Fruit fly (Drosophila melanogaster): Measurements from ENCODE around the gene CG43133.

Gene CG43133

dm6 chrX:18085470-18085797, 44.5 kb downstream of the CG43133 start, which contains the start of gene Ada3 (continued):
- TF ChIP-seq Neu2 (GFP tag; optimal IDR thresholded peaks at IDR 0.05; ENCODE audit: borderline replicate concordance) (no peak), CG15479 (GFP tag; optimal IDR thresholded peaks at IDR 0.05) (no peak), CG14441 (GFP tag; IDR thresholded peaks at IDR 0.05) (peak; percentile 54; the same call in 1 of the 2 replicates), CG34224 (GFP tag; IDR thresholded peaks at IDR 0.05; ENCODE audit: partially characterized antibody) (no peak), CG9797 (GFP tag; optimal IDR thresholded peaks at IDR 0.05) (peak; percentile 74), ac (GFP tag; optimal IDR thresholded peaks at IDR 0.05) (no peak), nerfin-1 (tag; optimal IDR thresholded peaks at IDR 0.05) (peak; percentile 67), hb (GFP tag; IDR thresholded peaks at IDR 0.05; ENCODE audit: partially characterized antibody) (no peak), Lim3 (GFP tag; IDR thresholded peaks at IDR 0.05) (no peak), CG17328 (GFP tag; IDR thresholded peaks at IDR 0.05) (peak; percentile 67), eve (GFP tag; optimal IDR thresholded peaks at IDR 0.05) (no peak), CG17802 (tag; optimal IDR thresholded peaks at IDR 0.05) (no peak), CG33557 (GFP tag; optimal IDR thresholded peaks at IDR 0.05) (peak; percentile 35), CG7271 (tag; optimal IDR thresholded peaks at IDR 0.05) (no peak), CG9876 (GFP tag; optimal IDR thresholded peaks at IDR 0.05) (peak; percentile 37), eyg (GFP tag; optimal IDR thresholded peaks at IDR 0.05) (peak; percentile 63), lmd (GFP tag; IDR thresholded peaks at IDR 0.05) (peak; percentile 80), HmgD (GFP tag; optimal IDR thresholded peaks at IDR 0.05) (no peak), gfzf (GFP tag; optimal IDR thresholded peaks at IDR 0.05) (peak; percentile 78), CG4820 (GFP tag; optimal IDR thresholded peaks at IDR 0.05) (peak; percentile 68), nau (GFP tag; optimal IDR thresholded peaks at IDR 0.05) (peak; percentile 44), sens (GFP tag) (peak; percentile 97), CG12744 (GFP tag; optimal IDR thresholded peaks at IDR 0.05) (peak; percentile 58), row (GFP tag; IDR thresholded peaks at IDR 0.05) (peak; percentile 88), CG18599 (GFP tag; optimal IDR thresholded peaks at IDR 0.05) (peak; percentile 76), CG12299 (tag; optimal IDR thresholded peaks at IDR 0.05) (peak; percentile 31), CTCF (GFP tag; optimal IDR thresholded peaks at IDR 0.05) (no peak), Meics (GFP tag; optimal IDR thresholded peaks at IDR 0.05) (peak; percentile 75), Dref (GFP tag; IDR thresholded peaks at IDR 0.05) (no peak), sqz (GFP tag; optimal IDR thresholded peaks at IDR 0.05) (peak; percentile 34), Fer1 (GFP tag; optimal IDR thresholded peaks at IDR 0.05) (peak; percentile 74), CG14710 (tag; optimal IDR thresholded peaks at IDR 0.05) (peak; percentile 74), prd (optimal IDR thresholded peaks at IDR 0.05) (no peak), prd (GFP tag; IDR thresholded peaks at IDR 0.05) (peak; percentile 71), CG11247 (GFP tag; IDR thresholded peaks at IDR 0.05) (peak; percentile 53; the same call in 1 of the 2 replicates), CG30020 (tag; optimal IDR thresholded peaks at IDR 0.05) (peak; percentile 69), Sox102F (GFP tag; optimal IDR thresholded peaks at IDR 0.05) (peak; percentile 70), pnt (GFP tag; optimal IDR thresholded peaks at IDR 0.05) (peak; percentile 82), z (GFP tag; IDR thresholded peaks at IDR 0.05) (no peak), CG6654 (GFP tag; optimal IDR thresholded peaks at IDR 0.05) (no peak), crp (GFP tag; optimal IDR thresholded peaks at IDR 0.05) (peak in 1 of 2 experiments; percentile 34), jigr1 (GFP tag; IDR thresholded peaks at IDR 0.05) (no peak), bab2 (GFP tag; optimal IDR thresholded peaks at IDR 0.05) (peak; percentile 87), dysf (GFP tag; IDR thresholded peaks at IDR 0.05) (peak; percentile 78), CG18011 (GFP tag; optimal IDR thresholded peaks at IDR 0.05) (peak; percentile 53), CG9932 (GFP tag; IDR thresholded peaks at IDR 0.05) (peak; percentile 85), Hmx (GFP tag; optimal IDR thresholded peaks at IDR 0.05) (peak; percentile 70), CG11398 (GFP tag; optimal IDR thresholded peaks at IDR 0.05) (peak; percentile 41), CG10147 (GFP tag; optimal IDR thresholded peaks at IDR 0.05) (peak; percentile 31), btn (GFP tag; optimal IDR thresholded peaks at IDR 0.05) (no peak), Kr (GFP tag; optimal IDR thresholded peaks at IDR 0.05) (no peak), Bdp1 (GFP tag; optimal IDR thresholded peaks at IDR 0.05) (peak; percentile 58)
